Worm (Caenorhabditis elegans): ENCODE results near the gene F54D1.6.

DNA sequence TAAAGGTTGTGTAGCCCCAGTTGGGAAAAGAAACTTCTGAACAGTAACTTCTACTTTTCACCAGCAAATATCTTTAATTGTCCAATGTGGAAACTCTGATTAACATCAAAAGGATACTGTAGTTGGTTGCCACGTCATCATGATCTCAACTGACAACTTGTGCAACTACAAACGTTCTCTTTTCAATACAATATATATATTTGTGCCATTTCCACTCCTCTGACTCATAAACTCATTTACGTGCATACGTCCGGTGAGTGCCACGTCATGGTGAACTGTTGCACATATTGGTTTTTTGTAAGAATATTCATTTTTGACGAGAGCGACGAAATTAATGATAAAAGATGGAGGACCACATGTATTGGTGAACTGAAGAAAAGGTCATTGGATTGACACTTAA is 20.2 kb downstream of the F54D1.6 start:
- no peak for TF ChIP-seq cog-1 (tag; optimal IDR thresholded peaks at IDR 0.05)
- TF ChIP-seq ztf-23 (GFP tag; IDR thresholded peaks at IDR 0.05): no peak
- TF ChIP-seq T22C8.4 (GFP tag; IDR thresholded peaks at IDR 0.05): no peak
- no peak for TF ChIP-seq med-1 (GFP tag; optimal IDR thresholded peaks at IDR 0.05; ENCODE audit: insufficient read depth)
- TF ChIP-seq ref-1 (GFP tag; conservative IDR thresholded peaks at IDR 0.05): no peak
- no peak for TF ChIP-seq flt-1 (GFP tag; IDR thresholded peaks at IDR 0.05)
- TF ChIP-seq ztf-29 (GFP tag; IDR thresholded peaks at IDR 0.05): no peak
- TF ChIP-seq tab-1 (GFP tag; IDR thresholded peaks at IDR 0.05): no peak

Data from whole organism, midembryonic.